Fruit fly (Drosophila melanogaster): ENCODE data around the gene bap.

- no peak for TF ChIP-seq EcR (GFP tag; optimal IDR thresholded peaks at IDR 0.05)
- TF ChIP-seq pan (optimal IDR thresholded peaks at IDR 0.05): no peak
- no peak for TF ChIP-seq psq (optimal IDR thresholded peaks at IDR 0.05)
- TF ChIP-seq Dll (optimal IDR thresholded peaks at IDR 0.05): no peak
Observed at dm6 chr3R:21345011-21345410, 43.7 kb upstream of the bap start.

All from whole organism.